Fruit fly (Drosophila melanogaster): ENCODE results near the gene gl.

DNA sequence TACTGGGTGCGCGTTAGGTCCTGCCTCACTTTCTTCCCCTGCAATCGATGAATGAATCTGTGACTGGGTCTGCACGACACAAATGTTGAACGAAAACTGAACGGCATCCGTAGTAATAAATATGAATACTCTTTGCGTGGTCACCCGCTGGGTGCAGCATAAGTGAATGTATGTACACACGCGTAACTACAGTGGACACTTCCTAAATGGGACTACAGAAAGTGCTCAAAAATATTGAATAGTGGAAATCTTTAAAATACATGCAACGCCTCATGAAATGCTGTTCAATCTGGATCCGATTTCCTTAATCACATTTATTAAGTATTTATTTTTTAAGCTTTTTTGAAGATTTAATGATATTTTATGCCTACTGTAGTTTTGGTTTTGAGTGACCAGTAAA lies 43.7 kb downstream of the gl start, which contains the start of gene naz:
- TF ChIP-seq psq (optimal IDR thresholded peaks at IDR 0.05) = no peak
- no peak for TF ChIP-seq h (optimal IDR thresholded peaks at IDR 0.05)
- no peak for TF ChIP-seq insv (optimal IDR thresholded peaks at IDR 0.05)
- no peak for TF ChIP-seq Sin3A (optimal IDR thresholded peaks at IDR 0.05)
- no peak for TF ChIP-seq ttk (optimal IDR thresholded peaks at IDR 0.05)

Data from Kc167 (cell line).